Worm (Caenorhabditis elegans): ENCODE data around the gene dlat-1.

ce11 chrV:14482728-14483210 is 35.7 kb upstream of the dlat-1 start, which contains the start of gene R02D5.3:
- no peak for TF ChIP-seq gei-17 (GFP tag; optimal IDR thresholded peaks at IDR 0.05)
- TF ChIP-seq B0261.1 (tag; optimal IDR thresholded peaks at IDR 0.05): no peak
- TF ChIP-seq unc-62 (GFP tag; optimal IDR thresholded peaks at IDR 0.05): no peak
- no peak for TF ChIP-seq sdz-38 (tag; optimal IDR thresholded peaks at IDR 0.05)
- no peak for TF ChIP-seq K11D2.4 (GFP tag; IDR thresholded peaks at IDR 0.05)
- no peak for TF ChIP-seq ama-1 (optimal IDR thresholded peaks at IDR 0.05)
- no peak for TF ChIP-seq ama-1 (GFP tag; optimal IDR thresholded peaks at IDR 0.05)
- no peak for TF ChIP-seq him-1 (tag; optimal IDR thresholded peaks at IDR 0.05)
